Worm (Caenorhabditis elegans) whole organism, late embryonic: Measurements from ENCODE around the gene acs-11.

Experiments
- C08G9.2 ChIP-seq: sonication (generic microtip); optimal IDR thresholded peaks from 2 replicates; lab custom pipeline; 2016; ENCODE audit warnings: mild to moderate bottlenecking, missing genetic modification characterization, moderate library complexity, missing compliant biosample characterization
- ama-1 ChIP-seq: fragments of 150-350 bp; optimal IDR thresholded peaks from 2 replicates; lab custom pipeline; 2014
- ceh-19 ChIP-seq: fragments of 200-800 bp; sonication (Bioruptor generic); optimal IDR thresholded peaks from 2 replicates; lab custom pipeline; 2018; ENCODE audit warnings: mild to moderate bottlenecking, missing genetic modification characterization, missing compliant biosample characterization
- ceh-2 ChIP-seq: sonication (generic microtip); optimal IDR thresholded peaks from 2 replicates; lab custom pipeline; 2016; ENCODE audit warnings: missing genotype, missing genetic modification characterization, missing compliant biosample characterization
- ceh-31 ChIP-seq: sonication (generic microtip); optimal IDR thresholded peaks from 2 replicates; lab custom pipeline; 2016; ENCODE audit warnings: missing genetic modification characterization, missing compliant biosample characterization
- fax-1 ChIP-seq: sonication (generic microtip); optimal IDR thresholded peaks from 2 replicates; lab custom pipeline; 2016; ENCODE audit warnings: missing genotype, missing genetic modification characterization, missing compliant biosample characterization
- nhr-11 ChIP-seq: fragments of 150-350 bp; optimal IDR thresholded peaks from 2 replicates; lab custom pipeline; 2014; ENCODE audit warnings: missing biosample characterization, missing genetic modification characterization
- pha-4 ChIP-seq: fragments of 150-350 bp; optimal IDR thresholded peaks from 2 replicates; lab custom pipeline; 2018; ENCODE audit warnings: missing biosample characterization, missing genetic modification reagents, missing genetic modification characterization
- pros-1 ChIP-seq: fragments of 150-350 bp; optimal IDR thresholded peaks from 2 replicates; lab custom pipeline; 2014; ENCODE audit warnings: missing biosample characterization, missing genetic modification reagents, missing genetic modification characterization
- rnt-1 ChIP-seq: sonication (generic microtip); optimal IDR thresholded peaks from 2 replicates; lab custom pipeline; 2016; ENCODE audit warnings: missing genetic modification characterization, missing compliant biosample characterization
- tbx-2 ChIP-seq: sonication (generic microtip); optimal IDR thresholded peaks from 2 replicates; lab custom pipeline; 2016; ENCODE audit warnings: missing genetic modification characterization, missing compliant biosample characterization
- unc-86 ChIP-seq: sonication (generic microtip); optimal IDR thresholded peaks from 2 replicates; lab custom pipeline; 2016; ENCODE audit warnings: missing genetic modification characterization, missing compliant biosample characterization

DNA sequence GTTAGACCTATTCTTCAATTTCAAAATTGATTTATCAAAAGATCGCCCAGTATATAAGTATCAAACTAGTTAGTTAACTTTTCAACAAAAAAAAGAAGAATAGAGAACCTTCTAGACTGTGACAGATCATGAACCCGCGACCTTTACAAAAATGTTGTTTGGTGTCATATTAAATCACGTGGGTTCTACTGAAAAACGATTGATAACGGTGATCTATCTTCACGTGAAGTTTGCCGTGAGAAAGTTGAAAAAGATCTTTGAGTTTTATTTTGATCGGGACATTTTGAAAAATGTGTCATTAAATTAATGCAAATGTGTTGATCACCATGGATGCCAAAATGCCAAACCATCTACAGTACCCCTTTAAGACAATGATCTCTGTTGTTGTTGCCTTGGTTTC, 6.4 kb downstream of the acs-11 start:
- no peak for TF ChIP-seq ceh-2
- no peak for TF ChIP-seq tbx-2 (tag; lab: Kevin White, UChicago)
- TF ChIP-seq pros-1 (tag; lab: Kevin White, UChicago) = no peak
- TF ChIP-seq ama-1 (lab: Kevin White, UChicago) = no peak
- no peak for TF ChIP-seq nhr-11
- TF ChIP-seq ceh-31 (tag; lab: Kevin White, UChicago) = no peak
- no peak for TF ChIP-seq fax-1 (tag; lab: Kevin White, UChicago)
- TF ChIP-seq C08G9.2 (tag; lab: Kevin White, UChicago) = no peak
- no peak for TF ChIP-seq ceh-19 (GFP tag; lab: Kevin White, UChicago)
- no peak for TF ChIP-seq rnt-1 (tag; lab: Kevin White, UChicago)
- TF ChIP-seq unc-86 (tag; lab: Kevin White, UChicago) = no peak
- no peak for TF ChIP-seq pha-4 (tag; lab: Kevin White, UChicago)
